Fruit fly (Drosophila melanogaster): Measurements from ENCODE around the gene CG14969.

The CG14969 gene

dm6 chr3L:3291159-3291558 lies 43.6 kb downstream of the CG14969 start, which contains the start of gene CG12009:
Gene CG12009, plus strand, starts transcription at chr3L:3291459.
- no peak for TF ChIP-seq CG8478 (optimal IDR thresholded peaks at IDR 0.05)
- no peak for TF ChIP-seq psq (optimal IDR thresholded peaks at IDR 0.05)
- no peak for TF ChIP-seq EcR (GFP tag; optimal IDR thresholded peaks at IDR 0.05)
- TF ChIP-seq pan (optimal IDR thresholded peaks at IDR 0.05): no peak
- TF ChIP-seq Dll (optimal IDR thresholded peaks at IDR 0.05): no peak
- no peak for TF ChIP-seq usp (GFP tag; optimal IDR thresholded peaks at IDR 0.05)

dm6 chr3L:3288414-3288813 lies 46.4 kb downstream of the CG14969 start:
- TF ChIP-seq EcR (GFP tag; optimal IDR thresholded peaks at IDR 0.05) (no peak), pan (optimal IDR thresholded peaks at IDR 0.05) (no peak), CG8478 (optimal IDR thresholded peaks at IDR 0.05) (no peak)

dm6 chr3L:3284900-3285299 lies 49.9 kb downstream of the CG14969 start:
- no peak for TF ChIP-seq pan (optimal IDR thresholded peaks at IDR 0.05)
- no peak for TF ChIP-seq CG8478 (optimal IDR thresholded peaks at IDR 0.05)

- no peak for TF ChIP-seq Dll (optimal IDR thresholded peaks at IDR 0.05)
- no peak for TF ChIP-seq pan (optimal IDR thresholded peaks at IDR 0.05)
- no peak for TF ChIP-seq EcR (GFP tag; optimal IDR thresholded peaks at IDR 0.05)
- TF ChIP-seq psq (optimal IDR thresholded peaks at IDR 0.05): no peak
- TF ChIP-seq usp (GFP tag; optimal IDR thresholded peaks at IDR 0.05): no peak
- no peak for TF ChIP-seq CG8478 (optimal IDR thresholded peaks at IDR 0.05)
Observed at dm6 chr3L:3283264-3283663, 51.5 kb downstream of the CG14969 start.
